Worm (Caenorhabditis elegans) whole organism, late embryonic: ENCODE measurements around the gene cap-2.

Source experiments
- che-1 ChIP-seq: sonication (generic microtip); optimal IDR thresholded peaks from 2 replicates; lab custom pipeline; 2016; ENCODE audit warnings: mild to moderate bottlenecking, missing genetic modification characterization, missing compliant biosample characterization
- elt-2 ChIP-seq: sonication (generic microtip); optimal IDR thresholded peaks from 2 replicates; lab custom pipeline; 2016; ENCODE audit warnings: missing genetic modification reagents, missing genetic modification characterization, missing compliant biosample characterization
- fkh-10 ChIP-seq: fragments of 150-350 bp; optimal IDR thresholded peaks from 2 replicates; lab custom pipeline; 2014; ENCODE audit warnings: missing biosample characterization, missing genetic modification reagents, missing genetic modification characterization
- nhr-11 ChIP-seq: fragments of 150-350 bp; optimal IDR thresholded peaks from 2 replicates; lab custom pipeline; 2014; ENCODE audit warnings: missing biosample characterization, missing genetic modification characterization
- pqm-1 ChIP-seq: sonication (generic microtip); optimal IDR thresholded peaks from 2 replicates; lab custom pipeline; 2016; ENCODE audit warnings: missing genetic modification characterization, missing compliant biosample characterization
- sox-2 ChIP-seq: fragments of 200-800 bp; sonication (Bioruptor generic); IDR thresholded peaks from 2 replicates; pipeline ENCODE4 v1.3.6; 2022; ENCODE audit warnings: missing genetic modification reagents, missing genetic modification characterization, missing compliant biosample characterization
- sox-4 ChIP-seq: sonication (generic microtip); optimal IDR thresholded peaks from 2 replicates; lab custom pipeline; 2017; ENCODE audit warnings: mild to moderate bottlenecking, missing genetic modification characterization, inconsistent platforms, missing compliant biosample characterization

- TF ChIP-seq sox-4 (no peak), elt-2 (tag; lab: Kevin White, UChicago) (no peak), che-1 (tag; lab: Kevin White, UChicago) (no peak), pqm-1 (tag; lab: Kevin White, UChicago) (no peak), sox-2 (GFP tag; lab: Robert Waterston, UW) (no peak), fkh-10 (GFP tag; lab: Kevin White, UChicago) (no peak), nhr-11 (tag; lab: Kevin White, UChicago) (no peak)
Measured at ce11 chrII:10820679-10821078, 48.3 kb upstream of the cap-2 start, which contains the start of gene ech-4.
